Fruit fly (Drosophila melanogaster) whole organism, embryonic: ENCODE results near the gene CG15764.

ENCODE experiments used
- Ada2b ChIP-seq: fragments of 200-800 bp; sonication (Bioruptor generic); IDR thresholded peaks from 2 replicates; pipeline ENCODE4 v1.3.6; 2022; ENCODE audit warnings: missing biosample characterization, missing genetic modification characterization
- Bgb ChIP-seq: fragments of 200-800 bp; sonication (Bioruptor generic); IDR thresholded peaks from 2 replicates; pipeline ENCODE4 v1.3.6; 2022; ENCODE audit warnings: missing biosample characterization, missing genetic modification characterization; ENCODE audit not compliant: partially characterized antibody
- CG10462 ChIP-seq: fragments of 200-800 bp; sonication (Bioruptor generic); optimal IDR thresholded peaks from 2 replicates; lab custom pipeline; 2016; ENCODE audit warnings: missing biosample characterization, missing genetic modification characterization
- CG11723 ChIP-seq: fragments of 200-800 bp; sonication (Bioruptor generic); optimal IDR thresholded peaks from 2 replicates; lab custom pipeline; 2017; ENCODE audit warnings: missing biosample characterization, mild to moderate bottlenecking, missing genetic modification characterization
- CG17385 ChIP-seq: fragments of 200-800 bp; sonication (Bioruptor generic); optimal IDR thresholded peaks from 3 replicates; lab custom pipeline; 2018; ENCODE audit warnings: missing biosample characterization, mild to moderate bottlenecking, missing genetic modification characterization
- CG3065 ChIP-seq: fragments of 200-800 bp; sonication (Bioruptor generic); optimal IDR thresholded peaks from 2 replicates; lab custom pipeline; 2016; ENCODE audit warnings: missing biosample characterization, missing genetic modification characterization
- CG33213 ChIP-seq: fragments of 200-800 bp; sonication (Bioruptor generic); optimal IDR thresholded peaks from 3 replicates; lab custom pipeline; 2016; ENCODE audit warnings: missing biosample characterization, missing genetic modification characterization
- CG34224 ChIP-seq: fragments of 200-800 bp; sonication (Bioruptor generic); IDR thresholded peaks from 3 replicates; pipeline ENCODE4 v1.3.6; 2022; ENCODE audit warnings: missing biosample characterization, missing genetic modification characterization; ENCODE audit not compliant: partially characterized antibody
- CG4360 ChIP-seq: fragments of 200-800 bp; sonication (Bioruptor generic); IDR thresholded peaks from 2 replicates; pipeline ENCODE4 v1.3.6; 2022; ENCODE audit warnings: missing biosample characterization, missing genetic modification characterization
- CG4404 ChIP-seq: fragments of 200-800 bp; sonication (Bioruptor generic); IDR thresholded peaks from 2 replicates; pipeline ENCODE4 v1.3.6; 2022; ENCODE audit warnings: missing biosample characterization, missing genetic modification characterization
- CG4707 ChIP-seq: fragments of 200-800 bp; sonication (Bioruptor generic); optimal IDR thresholded peaks from 2 replicates; lab custom pipeline; 2018; ENCODE audit warnings: missing biosample characterization, mild to moderate bottlenecking, missing genetic modification characterization, moderate library complexity
- CG4854 ChIP-seq: fragments of 200-800 bp; sonication (Bioruptor generic); optimal IDR thresholded peaks from 2 replicates; lab custom pipeline; 2016; ENCODE audit warnings: missing biosample characterization, missing genetic modification characterization, inconsistent platforms
- CG6813 ChIP-seq: fragments of 200-800 bp; sonication (Bioruptor generic); optimal IDR thresholded peaks from 2 replicates; lab custom pipeline; 2017; ENCODE audit warnings: missing biosample characterization, missing genetic modification characterization, mild to moderate bottlenecking, moderate library complexity, missing genetic modification reagents
- CG7928 ChIP-seq: fragments of 200-800 bp; sonication (Bioruptor generic); optimal IDR thresholded peaks from 2 replicates; lab custom pipeline; 2017; ENCODE audit warnings: missing biosample characterization, mild to moderate bottlenecking, missing genetic modification characterization
- CG7987 ChIP-seq: fragments of 200-800 bp; sonication (Bioruptor generic); optimal IDR thresholded peaks from 2 replicates; lab custom pipeline; 2018; ENCODE audit warnings: missing biosample characterization, mild to moderate bottlenecking, missing genetic modification characterization, moderate library complexity
- CG8089 ChIP-seq: fragments of 200-800 bp; sonication (Bioruptor generic); optimal IDR thresholded peaks from 3 replicates; lab custom pipeline; 2016; ENCODE audit warnings: missing biosample characterization, missing genetic modification characterization
- CG8478 ChIP-seq: fragments of >200 bp; optimal IDR thresholded peaks from 2 replicates; lab custom pipeline; 2018
- CG8924 ChIP-seq: fragments of 200-800 bp; optimal IDR thresholded peaks from 3 replicates; lab custom pipeline; 2019; ENCODE audit warnings: missing biosample characterization, mild to moderate bottlenecking, missing genetic modification characterization, moderate library complexity
- Chrac-16 ChIP-seq: fragments of 200-800 bp; sonication (Bioruptor generic); optimal IDR thresholded peaks from 3 replicates; lab custom pipeline; 2016; ENCODE audit warnings: missing biosample characterization, missing genetic modification characterization
- D19A ChIP-seq: fragments of 200-800 bp; optimal IDR thresholded peaks from 3 replicates; lab custom pipeline; 2019; ENCODE audit warnings: missing biosample characterization, mild to moderate bottlenecking, missing genetic modification characterization, moderate library complexity
- Ets65A ChIP-seq: fragments of 200-800 bp; sonication (Bioruptor generic); peaks from one replicate; lab custom pipeline; 2016; ENCODE audit warnings: missing biosample characterization, missing genetic modification characterization
- Ets97D ChIP-seq: fragments of 200-800 bp; sonication (Bioruptor generic); optimal IDR thresholded peaks from 3 replicates; lab custom pipeline; 2016; ENCODE audit warnings: missing biosample characterization, missing genetic modification characterization
- HLHmδ ChIP-seq: fragments of 200-800 bp; sonication (Bioruptor generic); optimal IDR thresholded peaks from 2 replicates; lab custom pipeline; 2018; ENCODE audit warnings: missing biosample characterization, mild to moderate bottlenecking, missing genetic modification characterization, moderate library complexity
- HmgD ChIP-seq: fragments of 200-800 bp; sonication (Bioruptor generic); optimal IDR thresholded peaks from 3 replicates; lab custom pipeline; 2016; ENCODE audit warnings: missing biosample characterization, missing genetic modification characterization
- Kr ChIP-seq: fragments of 200-800 bp; sonication (Bioruptor generic); optimal IDR thresholded peaks from 2 replicates; lab custom pipeline; 2017; ENCODE audit warnings: missing biosample characterization, mild to moderate bottlenecking, missing genetic modification characterization
- Lhr ChIP-seq: fragments of 200-800 bp; sonication (Bioruptor generic); optimal IDR thresholded peaks from 3 replicates; lab custom pipeline; 2017; ENCODE audit warnings: mild to moderate bottlenecking, missing biosample characterization, missing genetic modification reagents, missing genetic modification characterization
- Mad ChIP-seq: fragments of 200-800 bp; sonication (Bioruptor generic); optimal IDR thresholded peaks from 2 replicates; lab custom pipeline; 2016; ENCODE audit warnings: missing biosample characterization, missing genetic modification characterization
- Mes4 ChIP-seq: fragments of 200-800 bp; sonication (Bioruptor generic); optimal IDR thresholded peaks from 2 replicates; lab custom pipeline; 2016; ENCODE audit warnings: missing biosample characterization, missing genetic modification characterization
- Six4 ChIP-seq: fragments of 200-800 bp; sonication (Bioruptor generic); optimal IDR thresholded peaks from 2 replicates; lab custom pipeline; 2016; ENCODE audit warnings: missing biosample characterization, missing genetic modification characterization
- ab ChIP-seq: fragments of 200-800 bp; sonication (Bioruptor generic); optimal IDR thresholded peaks from 2 replicates; lab custom pipeline; 2016; ENCODE audit warnings: missing biosample characterization, missing genetic modification characterization
- bcd ChIP-seq: fragments of 200-800 bp; sonication (Bioruptor generic); optimal IDR thresholded peaks from 2 replicates; lab custom pipeline; 2017; ENCODE audit warnings: missing biosample characterization, mild to moderate bottlenecking, missing genetic modification characterization
- bsh ChIP-seq, 2 experiments: fragments of 200-800 bp; sonication (Bioruptor generic); optimal IDR thresholded peaks; 2 replicates each; lab custom pipeline; 2017 to 2018; ENCODE audit warnings: mild to moderate bottlenecking in 2 of 2, missing biosample characterization in 2 of 2, missing genetic modification characterization in 2 of 2, moderate library complexity in 1 of 2
- cad ChIP-seq: fragments of >200 bp; optimal IDR thresholded peaks from 2 replicates; lab custom pipeline; 2017; ENCODE audit warnings: missing biosample characterization, missing genetic modification characterization
- cwo ChIP-seq: fragments of 200-800 bp; sonication (Bioruptor generic); optimal IDR thresholded peaks from 3 replicates; lab custom pipeline; 2017; ENCODE audit warnings: missing biosample characterization, missing genetic modification characterization, mild to moderate bottlenecking, moderate library complexity, missing genetic modification reagents
- esg ChIP-seq: fragments of 200-800 bp; sonication (Bioruptor generic); conservative IDR thresholded peaks from 2 replicates; pipeline ENCODE4 v1.3.6; 2022; ENCODE audit warnings: missing biosample characterization, missing genetic modification characterization
- ewg ChIP-seq: fragments of 200-800 bp; sonication (Bioruptor generic); optimal IDR thresholded peaks from 3 replicates; lab custom pipeline; 2017; ENCODE audit warnings: mild to moderate bottlenecking, missing biosample characterization, missing genetic modification reagents, missing genetic modification characterization
- exex ChIP-seq: fragments of 200-800 bp; sonication (Bioruptor generic); optimal IDR thresholded peaks from 4 replicates; lab custom pipeline; 2018; ENCODE audit warnings: missing biosample characterization, mild to moderate bottlenecking, missing genetic modification characterization, moderate library complexity
- grau ChIP-seq: fragments of 200-800 bp; optimal IDR thresholded peaks from 3 replicates; lab custom pipeline; 2019; ENCODE audit warnings: missing biosample characterization, mild to moderate bottlenecking, missing genetic modification characterization, moderate library complexity
- grn ChIP-seq: fragments of 200-800 bp; sonication (Bioruptor generic); optimal IDR thresholded peaks from 3 replicates; lab custom pipeline; 2017; ENCODE audit warnings: missing biosample characterization, missing genetic modification characterization
- hb ChIP-seq: fragments of 200-800 bp; sonication (Bioruptor generic); IDR thresholded peaks from 3 replicates; pipeline ENCODE4 v1.3.6; 2022; ENCODE audit warnings: missing biosample characterization, missing genetic modification characterization; ENCODE audit not compliant: partially characterized antibody
- her ChIP-seq: fragments of 200-800 bp; sonication (Bioruptor generic); optimal IDR thresholded peaks from 2 replicates; lab custom pipeline; 2016; ENCODE audit warnings: missing biosample characterization, missing genetic modification characterization
- pfk ChIP-seq: fragments of 200-800 bp; sonication (Bioruptor generic); optimal IDR thresholded peaks from 2 replicates; lab custom pipeline; 2018; ENCODE audit warnings: missing biosample characterization, mild to moderate bottlenecking, missing genetic modification characterization, moderate library complexity
- phol ChIP-seq: fragments of 200-800 bp; sonication (Bioruptor generic); optimal IDR thresholded peaks from 3 replicates; lab custom pipeline; 2018; ENCODE audit warnings: missing biosample characterization, mild to moderate bottlenecking, missing genetic modification characterization, moderate library complexity
- pros ChIP-seq: fragments of 200-800 bp; sonication (Bioruptor generic); optimal IDR thresholded peaks from 3 replicates; lab custom pipeline; 2019; ENCODE audit warnings: missing biosample characterization, mild to moderate bottlenecking, missing genetic modification characterization, moderate library complexity
- salm ChIP-seq: fragments of 200-800 bp; sonication (Bioruptor generic); optimal IDR thresholded peaks from 2 replicates; lab custom pipeline; 2018; ENCODE audit warnings: missing biosample characterization, mild to moderate bottlenecking, missing genetic modification characterization
- sens ChIP-seq: fragments of 200-800 bp; sonication (Bioruptor generic); peaks from one replicate; lab custom pipeline; 2016; ENCODE audit warnings: missing biosample characterization, missing genetic modification characterization
- zen2 ChIP-seq: fragments of 200-800 bp; sonication (Bioruptor generic); IDR thresholded peaks from 3 replicates; pipeline ENCODE4 v1.3.6; 2022; ENCODE audit warnings: missing biosample characterization, missing genetic modification characterization; ENCODE audit not compliant: partially characterized antibody

The CG15764 gene

DNA sequence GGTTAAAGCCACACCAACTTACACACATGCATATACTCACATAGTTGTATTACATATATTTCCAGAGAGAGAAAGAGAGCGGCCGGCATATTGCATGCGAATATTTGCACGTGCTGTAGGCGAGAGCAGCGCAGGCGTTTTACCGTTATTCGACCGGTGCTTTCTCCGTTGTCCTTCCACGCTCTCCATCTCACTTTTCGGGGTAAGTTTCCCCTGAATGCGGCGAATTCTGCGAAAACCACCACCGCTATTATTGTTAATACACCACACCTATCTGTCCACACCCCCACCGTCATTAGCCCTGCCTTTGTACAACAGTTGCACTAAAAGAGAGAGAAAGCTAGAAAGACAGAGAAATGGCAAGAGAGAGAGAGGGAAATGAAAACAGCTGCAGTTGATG, 16.6 kb downstream of the CG15764 start (continued):
- no peak for TF ChIP-seq CG4404
- TF ChIP-seq bcd (GFP tag; lab: Kevin White, UChicago) = no peak
- TF ChIP-seq CG8924 (tag; lab: Kevin White, UChicago) = no peak
- TF ChIP-seq pfk (GFP tag; lab: Kevin White, UChicago) = no peak
- TF ChIP-seq Kr (GFP tag; lab: Kevin White, UChicago) = no peak
- peak; percentile 72 for TF ChIP-seq pros (GFP tag; lab: Kevin White, UChicago)
- TF ChIP-seq Ets65A (GFP tag; lab: Kevin White, UChicago) = no peak
- no peak for TF ChIP-seq ab (GFP tag; lab: Kevin White, UChicago)
- no peak for TF ChIP-seq cwo
- no peak for TF ChIP-seq Mes4 (GFP tag; lab: Kevin White, UChicago)
- TF ChIP-seq D19A (tag; lab: Kevin White, UChicago) = no peak
- no peak for TF ChIP-seq Six4
- TF ChIP-seq HmgD (GFP tag; lab: Kevin White, UChicago) = no peak

DNA sequence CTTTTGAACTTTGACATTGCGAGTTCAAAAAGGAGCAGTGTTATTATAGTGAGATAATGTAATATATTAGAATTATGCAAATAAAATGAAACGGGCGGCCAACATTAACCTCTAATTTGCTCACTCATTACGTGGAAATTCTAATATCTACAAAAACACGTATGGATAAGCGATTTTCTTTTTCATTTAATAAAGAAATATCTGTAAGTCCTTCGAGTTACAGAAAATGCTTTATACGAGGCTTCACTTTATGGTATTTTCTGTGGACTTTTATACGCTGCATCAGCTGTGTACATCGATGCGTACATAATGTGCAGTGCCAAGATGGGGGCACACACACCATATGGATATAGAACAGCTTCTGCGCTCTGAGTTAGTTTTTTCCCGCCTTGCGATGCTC, 17.1 kb downstream of the CG15764 start:
- TF ChIP-seq CG4854 (GFP tag; lab: Kevin White, UChicago) = no peak
- TF ChIP-seq sens (GFP tag; lab: Kevin White, UChicago) = peak; percentile 26
- TF ChIP-seq ab (GFP tag; lab: Kevin White, UChicago) = no peak
- TF ChIP-seq Mad (GFP tag; lab: Kevin White, UChicago) = no peak
- no peak for TF ChIP-seq CG17385 (GFP tag; lab: Kevin White, UChicago)
- TF ChIP-seq CG8478 = no peak
- TF ChIP-seq phol (tag; lab: Kevin White, UChicago) = no peak
- peak; percentile 5 for TF ChIP-seq grau (tag; lab: Kevin White, UChicago)
- TF ChIP-seq Chrac-16 (GFP tag; lab: Kevin White, UChicago) = no peak
- no peak for TF ChIP-seq zen2 (GFP tag; lab: Robert Waterston, UW)
- no peak for TF ChIP-seq CG34224 (GFP tag; lab: Robert Waterston, UW)
- TF ChIP-seq hb (GFP tag; lab: Robert Waterston, UW) = no peak
- TF ChIP-seq Ada2b = no peak
- TF ChIP-seq cad (GFP tag; lab: Kevin White, UChicago) = no peak
- TF ChIP-seq CG4360 (GFP tag; lab: Robert Waterston, UW) = no peak
- no peak for TF ChIP-seq CG8089 (GFP tag; lab: Kevin White, UChicago)
- peak in 1 of 2 experiments; percentile 4 for TF ChIP-seq bsh (GFP tag; optimal IDR thresholded peaks at IDR 0.05; lab: Kevin White, UChicago)
- no peak for TF ChIP-seq exex (tag; lab: Kevin White, UChicago)
- no peak for TF ChIP-seq Lhr (GFP tag; lab: Kevin White, UChicago)

DNA sequence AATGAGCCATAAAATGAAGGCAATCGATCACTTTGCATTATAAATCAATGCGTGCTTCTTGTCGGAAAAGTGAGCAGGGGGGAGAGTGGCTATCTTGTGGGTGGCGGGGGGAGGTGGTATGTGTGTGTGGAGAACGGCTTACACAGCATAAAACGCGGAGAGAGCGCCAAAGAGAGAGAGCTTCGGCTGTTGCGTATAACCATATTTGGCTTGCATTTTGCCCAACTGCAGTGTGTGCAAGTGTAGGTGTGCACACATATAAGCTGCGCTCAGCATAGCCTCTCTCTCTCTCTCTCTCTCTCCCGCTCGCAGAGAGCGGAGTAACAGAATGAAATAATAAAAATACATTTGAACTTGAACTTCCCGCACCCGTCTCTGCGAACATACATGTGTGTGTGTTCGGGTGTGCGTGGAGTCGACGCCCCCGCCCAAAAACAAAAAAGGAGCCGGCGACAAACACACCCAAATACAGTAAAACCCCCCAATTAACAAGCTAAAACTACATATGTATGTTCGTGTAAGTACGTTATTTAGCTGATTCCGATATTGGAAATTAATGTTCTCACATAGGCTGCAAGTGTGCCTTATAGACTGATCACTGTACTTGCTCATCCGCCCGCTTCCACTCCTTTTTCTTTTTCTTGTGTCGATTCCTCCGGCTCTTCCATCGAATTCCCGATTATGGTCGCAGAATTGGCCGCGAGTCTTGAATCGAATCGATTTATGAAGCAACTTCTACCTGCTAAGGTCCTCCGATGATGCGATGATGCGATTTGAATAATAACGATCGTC, 18.1 kb downstream of the CG15764 start:
- no peak for TF ChIP-seq CG3065 (GFP tag; lab: Kevin White, UChicago)
- no peak for TF ChIP-seq CG33213 (GFP tag; lab: Kevin White, UChicago)
- no peak for TF ChIP-seq Bgb (GFP tag; lab: Robert Waterston, UW)
- no peak for TF ChIP-seq CG4707 (GFP tag; lab: Kevin White, UChicago)
- no peak for TF ChIP-seq grn (GFP tag; lab: Kevin White, UChicago)
- no peak for TF ChIP-seq ewg (GFP tag; lab: Kevin White, UChicago)
- no peak for TF ChIP-seq ab (GFP tag; lab: Kevin White, UChicago)
- TF ChIP-seq salm (tag; lab: Kevin White, UChicago) = no peak
- TF ChIP-seq CG11723 (GFP tag; lab: Kevin White, UChicago) = no peak
- TF ChIP-seq her (GFP tag; lab: Kevin White, UChicago) = peak; percentile 6
- TF ChIP-seq HLHmδ (GFP tag; lab: Kevin White, UChicago) = peak; percentile 22
- peak; percentile 8 for TF ChIP-seq phol (tag; lab: Kevin White, UChicago)
- no peak for TF ChIP-seq HmgD (GFP tag; lab: Kevin White, UChicago)
- no peak for TF ChIP-seq esg
- TF ChIP-seq CG10462 (GFP tag; lab: Kevin White, UChicago) = no peak
- no peak for TF ChIP-seq CG7987 (GFP tag; lab: Kevin White, UChicago)
- TF ChIP-seq Ets97D = no peak
- TF ChIP-seq CG7928 (GFP tag; lab: Kevin White, UChicago) = no peak
- TF ChIP-seq CG6813 (GFP tag; lab: Kevin White, UChicago) = no peak
